Fruit fly (Drosophila melanogaster) S2 (cell line): ENCODE measurements around the gene eIF4H2.

Experiments used
- CG8478 ChIP-seq: fragments of >200 bp; optimal IDR thresholded peaks from 2 replicates; lab custom pipeline; 2018
- CTCF ChIP-seq, 2 experiments: fragments of >200 bp; optimal IDR thresholded peaks; 2 replicates each; lab custom pipeline; 2018

DNA sequence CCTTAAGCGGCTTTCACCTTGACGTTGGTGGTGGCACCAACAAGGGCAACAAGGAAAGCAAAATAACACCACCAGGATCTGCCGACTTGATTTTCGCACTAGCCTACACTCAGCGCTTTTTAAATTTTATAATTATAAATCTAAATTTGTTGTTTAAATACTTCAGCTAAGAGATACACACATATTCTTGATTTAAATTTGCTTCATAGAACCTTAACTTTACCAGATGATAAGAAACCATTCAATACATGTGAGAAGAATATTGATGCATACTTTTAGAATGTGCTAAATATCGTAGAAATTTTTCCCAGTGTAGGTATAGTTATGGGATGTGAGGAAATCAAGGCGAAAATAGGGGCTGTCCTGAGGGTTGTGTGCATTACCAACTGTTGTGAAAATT, 7.2 kb downstream of the eIF4H2 start:
- TF ChIP-seq CTCF (optimal IDR thresholded peaks at IDR 0.05; lab: Kevin White, UChicago): no peak
- no peak for TF ChIP-seq CG8478 (lab: Kevin White, UChicago)
